Worm (Caenorhabditis elegans): ENCODE measurements around the gene ZK1098.12.

DNA sequence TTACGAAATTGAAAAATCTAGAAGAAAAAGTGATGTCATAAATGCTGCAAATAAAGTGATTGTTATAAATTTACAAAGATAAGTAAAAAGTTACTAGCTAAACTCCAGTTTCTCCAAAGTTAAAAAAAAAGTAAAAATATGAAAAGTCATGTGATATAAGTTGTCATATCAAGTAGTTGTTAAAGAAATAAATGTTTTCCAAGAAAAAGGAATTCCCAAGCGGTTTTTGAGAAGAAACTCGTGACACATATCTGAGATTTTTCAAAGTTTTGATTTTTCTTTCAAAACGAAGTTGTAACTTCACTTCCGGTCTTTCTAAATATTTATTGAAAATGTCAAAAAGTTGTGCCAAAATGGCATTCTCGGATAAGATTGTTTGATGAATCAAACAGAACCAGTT, 43.8 kb upstream of the ZK1098.12 start:
- TF ChIP-seq mep-1 (tag; optimal IDR thresholded peaks at IDR 0.05) (no peak), cnd-1 (tag; optimal IDR thresholded peaks at IDR 0.05) (no peak), elt-3 (tag; optimal IDR thresholded peaks at IDR 0.05) (no peak), M03D4.4 (tag; optimal IDR thresholded peaks at IDR 0.05) (no peak), unc-62 (GFP tag; optimal IDR thresholded peaks at IDR 0.05) (no peak), unc-120 (tag; optimal IDR thresholded peaks at IDR 0.05; ENCODE audit: poor library complexity, severe bottlenecking) (no peak), unc-39 (tag; optimal IDR thresholded peaks at IDR 0.05) (no peak), snpc-4 (tag; optimal IDR thresholded peaks at IDR 0.05) (no peak), lin-13 (tag; optimal IDR thresholded peaks at IDR 0.05) (no peak)

Data from whole organism, mixed stage, embryonic.